Fruit fly (Drosophila melanogaster) whole organism, prepupa: ENCODE results near the gene Cpr30B.

Experiments used
- Blimp-1 ChIP-seq: fragments of 200-800 bp; sonication (Bioruptor generic); optimal IDR thresholded peaks from 3 replicates; lab custom pipeline; 2017; ENCODE audit warnings: missing biosample characterization, missing genetic modification characterization, mild to moderate bottlenecking, moderate library complexity, missing genetic modification reagents
- CG10631 ChIP-seq: fragments of 200-800 bp; sonication (Bioruptor generic); optimal IDR thresholded peaks from 2 replicates; lab custom pipeline; 2016; ENCODE audit warnings: missing biosample characterization, missing genetic modification characterization
- CG10669 ChIP-seq: fragments of 200-800 bp; sonication (Bioruptor generic); optimal IDR thresholded peaks from 3 replicates; lab custom pipeline; 2018; ENCODE audit warnings: missing biosample characterization, mild to moderate bottlenecking, missing genetic modification characterization, moderate library complexity
- CG11294 ChIP-seq: fragments of 200-800 bp; sonication (Bioruptor generic); IDR thresholded peaks from 2 replicates; pipeline ENCODE4 v1.3.6; 2022; ENCODE audit warnings: missing biosample characterization, missing genetic modification characterization
- CG11762 ChIP-seq: fragments of 200-800 bp; sonication (Bioruptor generic); optimal IDR thresholded peaks from 3 replicates; lab custom pipeline; 2016; ENCODE audit warnings: missing biosample characterization, missing genetic modification characterization; ENCODE audit not compliant: insufficient read depth
- CG1621 ChIP-seq: fragments of 200-800 bp; sonication (Bioruptor generic); optimal IDR thresholded peaks from 3 replicates; lab custom pipeline; 2018; ENCODE audit warnings: missing biosample characterization, mild to moderate bottlenecking, missing genetic modification characterization
- CG3032 ChIP-seq: fragments of 200-800 bp; optimal IDR thresholded peaks from 2 replicates; lab custom pipeline; 2019; ENCODE audit warnings: missing biosample characterization, mild to moderate bottlenecking, missing genetic modification characterization, moderate library complexity
- CG32006 ChIP-seq: fragments of 200-800 bp; sonication (Bioruptor generic); optimal IDR thresholded peaks from 3 replicates; lab custom pipeline; 2017; ENCODE audit warnings: missing biosample characterization, mild to moderate bottlenecking, missing genetic modification characterization
- CG34406 ChIP-seq: fragments of 200-800 bp; sonication (Bioruptor generic); optimal IDR thresholded peaks from 3 replicates; lab custom pipeline; 2016; ENCODE audit warnings: missing biosample characterization, missing genetic modification characterization
- CG3919 ChIP-seq: fragments of 200-800 bp; sonication (Bioruptor generic); optimal IDR thresholded peaks from 3 replicates; lab custom pipeline; 2016; ENCODE audit warnings: missing biosample characterization, missing genetic modification characterization
- CG6163 ChIP-seq: fragments of 200-800 bp; sonication (Bioruptor generic); IDR thresholded peaks from 3 replicates; pipeline ENCODE4 v1.3.6; 2022; ENCODE audit warnings: missing biosample characterization, missing genetic modification characterization
- CG6276 ChIP-seq: fragments of 200-800 bp; sonication (Bioruptor generic); optimal IDR thresholded peaks from 2 replicates; lab custom pipeline; 2017; ENCODE audit warnings: missing biosample characterization, mild to moderate bottlenecking, missing genetic modification characterization
- CG6792 ChIP-seq: fragments of 200-800 bp; sonication (Bioruptor generic); optimal IDR thresholded peaks from 3 replicates; lab custom pipeline; 2016; ENCODE audit warnings: missing biosample characterization, missing genetic modification characterization
- CG6808 ChIP-seq: fragments of 200-800 bp; sonication (Bioruptor generic); optimal IDR thresholded peaks from 3 replicates; lab custom pipeline; 2017; ENCODE audit warnings: missing biosample characterization, missing genetic modification characterization, mild to moderate bottlenecking, moderate library complexity, missing genetic modification reagents
- CG6854 ChIP-seq: fragments of 200-800 bp; sonication (Bioruptor generic); optimal IDR thresholded peaks from 2 replicates; lab custom pipeline; 2017; ENCODE audit warnings: missing biosample characterization, mild to moderate bottlenecking, missing genetic modification characterization
- CG7368 ChIP-seq: fragments of 200-800 bp; sonication (Bioruptor generic); optimal IDR thresholded peaks from 3 replicates; lab custom pipeline; 2016; ENCODE audit warnings: missing biosample characterization, missing genetic modification characterization
- CG8119 ChIP-seq: fragments of 200-800 bp; sonication (Bioruptor generic); IDR thresholded peaks from 3 replicates; pipeline ENCODE4 v1.3.6; 2022; ENCODE audit warnings: missing biosample characterization, missing genetic modification characterization
- CG9139 ChIP-seq: fragments of 200-800 bp; sonication (Bioruptor generic); optimal IDR thresholded peaks from 3 replicates; lab custom pipeline; 2017; ENCODE audit warnings: missing biosample characterization, mild to moderate bottlenecking, missing genetic modification characterization
- Eip78C ChIP-seq: fragments of 200-800 bp; sonication (Bioruptor generic); peaks from one replicate; lab custom pipeline; 2016; ENCODE audit warnings: missing biosample characterization, missing genetic modification characterization
- Eip93F ChIP-seq: fragments of 200-800 bp; sonication (Bioruptor generic); optimal IDR thresholded peaks from 2 replicates; lab custom pipeline; 2016; ENCODE audit warnings: missing biosample characterization, mild to moderate bottlenecking, missing genetic modification characterization
- Ets21C ChIP-seq: fragments of 200-800 bp; sonication (Bioruptor generic); optimal IDR thresholded peaks from 3 replicates; lab custom pipeline; 2016; ENCODE audit warnings: missing biosample characterization, missing genetic modification characterization
- Ets96B ChIP-seq: fragments of 200-800 bp; optimal IDR thresholded peaks from 2 replicates; lab custom pipeline; 2019; ENCODE audit warnings: missing biosample characterization, mild to moderate bottlenecking, missing genetic modification characterization, moderate library complexity
- Gug ChIP-seq: fragments of 200-800 bp; sonication (Bioruptor generic); IDR thresholded peaks from 2 replicates; pipeline ENCODE4 v1.3.6; 2022; ENCODE audit warnings: missing biosample characterization, missing genetic modification characterization
- Hr39 ChIP-seq: fragments of 200-800 bp; sonication (Bioruptor generic); optimal IDR thresholded peaks from 2 replicates; lab custom pipeline; 2016; ENCODE audit warnings: missing biosample characterization, missing genetic modification characterization
- Hr4 ChIP-seq: fragments of 200-800 bp; sonication (Bioruptor generic); optimal IDR thresholded peaks from 3 replicates; lab custom pipeline; 2016; ENCODE audit warnings: missing biosample characterization, missing genetic modification characterization
- Lpt ChIP-seq: fragments of 200-800 bp; sonication (Bioruptor generic); optimal IDR thresholded peaks from 3 replicates; lab custom pipeline; 2016; ENCODE audit warnings: missing biosample characterization, missing genetic modification characterization
- OdsH ChIP-seq: fragments of 200-800 bp; sonication (Bioruptor generic); optimal IDR thresholded peaks from 3 replicates; lab custom pipeline; 2016; ENCODE audit warnings: missing biosample characterization, missing genetic modification characterization
- Sox102F ChIP-seq: fragments of 200-800 bp; sonication (Bioruptor generic); optimal IDR thresholded peaks from 2 replicates; lab custom pipeline; 2016; ENCODE audit warnings: missing biosample characterization, mild to moderate bottlenecking, missing genetic modification characterization
- achi ChIP-seq: fragments of 200-800 bp; sonication (Bioruptor generic); optimal IDR thresholded peaks from 3 replicates; lab custom pipeline; 2016; ENCODE audit warnings: missing biosample characterization, missing genetic modification characterization
- acj6 ChIP-seq: fragments of 200-800 bp; sonication (Bioruptor generic); optimal IDR thresholded peaks from 3 replicates; lab custom pipeline; 2016; ENCODE audit warnings: missing biosample characterization, missing genetic modification characterization
- dsx ChIP-seq: fragments of 200-800 bp; optimal IDR thresholded peaks from 3 replicates; lab custom pipeline; 2019; ENCODE audit warnings: missing biosample characterization, mild to moderate bottlenecking, missing genetic modification characterization, moderate library complexity; ENCODE audit not compliant: poor library complexity, severe bottlenecking
- eg ChIP-seq: fragments of 200-800 bp; sonication (Bioruptor generic); IDR thresholded peaks from 3 replicates; pipeline ENCODE4 v1.3.6; 2022; ENCODE audit warnings: missing biosample characterization, missing genetic modification characterization
- esn ChIP-seq: fragments of 200-800 bp; sonication (Bioruptor generic); optimal IDR thresholded peaks from 2 replicates; lab custom pipeline; 2016; ENCODE audit warnings: missing biosample characterization, mild to moderate bottlenecking, missing genetic modification characterization, moderate library complexity
- fkh ChIP-seq: fragments of 200-800 bp; sonication (Bioruptor generic); optimal IDR thresholded peaks from 3 replicates; lab custom pipeline; 2017; ENCODE audit warnings: missing biosample characterization, mild to moderate bottlenecking, missing genetic modification characterization, moderate library complexity
- lz ChIP-seq: fragments of 200-800 bp; sonication (Bioruptor generic); optimal IDR thresholded peaks from 3 replicates; lab custom pipeline; 2016; ENCODE audit warnings: missing biosample characterization, missing genetic modification characterization
- net ChIP-seq: fragments of 200-800 bp; sonication (Bioruptor generic); optimal IDR thresholded peaks from 3 replicates; lab custom pipeline; 2016; ENCODE audit warnings: missing biosample characterization, missing genetic modification characterization
- pdm3 ChIP-seq: fragments of 200-800 bp; sonication (Bioruptor generic); optimal IDR thresholded peaks from 3 replicates; lab custom pipeline; 2016; ENCODE audit warnings: missing biosample characterization, missing genetic modification characterization
- salr ChIP-seq, 2 experiments: fragments of 200-800 bp; sonication (Bioruptor generic); optimal IDR thresholded peaks; 3 replicates each; lab custom pipeline; 2016 to 2018; ENCODE audit warnings: missing biosample characterization in 2 of 2, missing genetic modification characterization in 2 of 2, mild to moderate bottlenecking in 1 of 2
- spab ChIP-seq: fragments of 200-800 bp; sonication (Bioruptor generic); optimal IDR thresholded peaks from 2 replicates; lab custom pipeline; 2017; ENCODE audit warnings: missing biosample characterization, mild to moderate bottlenecking, missing genetic modification characterization, missing genetic modification reagents
- ss ChIP-seq, 2 experiments: fragments of 200-800 bp; sonication (Bioruptor generic); optimal IDR thresholded peaks; 2 replicates in 1 of 2; 3 replicates in 1 of 2; lab custom pipeline; 2017 to 2018; ENCODE audit warnings: mild to moderate bottlenecking in 2 of 2, missing biosample characterization in 2 of 2, missing genetic modification characterization in 2 of 2, moderate library complexity in 1 of 2
- topi ChIP-seq: fragments of 200-800 bp; sonication (Bioruptor generic); optimal IDR thresholded peaks from 3 replicates; lab custom pipeline; 2016; ENCODE audit warnings: missing biosample characterization, missing genetic modification characterization

The Cpr30B gene

DNA sequence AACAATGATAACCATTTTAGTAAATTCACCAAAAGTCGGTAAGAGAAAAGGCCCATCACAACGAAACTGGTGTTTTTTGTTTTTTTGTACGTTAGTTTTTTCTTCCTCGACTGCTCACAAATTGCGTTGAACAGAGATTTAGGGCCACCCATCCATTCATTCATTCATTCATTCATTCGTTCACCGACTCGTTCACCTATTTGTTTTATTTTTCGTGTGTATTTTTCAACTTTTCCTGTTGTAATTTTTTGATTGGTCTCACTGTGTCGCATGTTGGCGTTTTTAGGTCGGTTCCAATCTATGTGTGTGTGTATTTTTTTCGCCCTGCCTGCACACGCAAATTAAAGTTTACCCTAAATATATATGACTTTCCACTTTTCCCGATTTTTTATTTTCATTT lies 17.8 kb upstream of the Cpr30B start:
- TF ChIP-seq Hr4: no peak
- no peak for TF ChIP-seq CG3032 (tag; lab: Kevin White, UChicago)
- TF ChIP-seq topi: no peak
- peak; percentile 36 for TF ChIP-seq Eip78C (GFP tag; lab: Kevin White, UChicago)

DNA sequence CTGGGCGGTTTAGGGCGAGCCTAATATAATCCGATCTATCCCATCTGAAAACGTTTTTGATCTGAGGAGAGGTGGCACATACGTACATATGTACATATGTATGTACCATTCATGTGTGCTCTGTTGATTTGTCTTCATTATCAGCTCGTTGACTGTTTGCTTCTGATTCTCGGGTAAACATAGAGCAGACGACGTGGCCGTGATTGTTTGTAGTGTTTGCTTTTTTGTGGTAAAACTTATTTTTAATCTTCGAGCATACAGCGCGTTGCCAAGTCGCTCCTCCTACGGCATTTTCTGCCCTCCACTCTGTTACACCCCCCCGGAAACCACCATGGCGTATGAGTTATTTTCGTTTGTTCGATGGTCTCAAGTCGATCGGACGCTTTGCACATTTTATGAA lies 17.0 kb upstream of the Cpr30B start:
- TF ChIP-seq Sox102F (GFP tag; lab: Kevin White, UChicago): no peak
- peak; percentile 32 for TF ChIP-seq CG6276
- peak; percentile 19; the same call in 1 of the 2 replicates for TF ChIP-seq CG11294 (GFP tag; lab: Robert Waterston, UW)
- peak; percentile 48 to 71 for TF ChIP-seq ss (GFP tag; optimal IDR thresholded peaks at IDR 0.05; lab: Kevin White, UChicago)
- peak; percentile 65 for TF ChIP-seq CG6808 (GFP tag; lab: Kevin White, UChicago)
- TF ChIP-seq CG10631 (GFP tag; lab: Kevin White, UChicago): peak; percentile 26
- TF ChIP-seq CG10669 (GFP tag; lab: Kevin White, UChicago): peak; percentile 54
- 0 out of 3 replicates have a peak, but pooled peaks have one; percentile 29 for TF ChIP-seq eg (GFP tag; lab: Robert Waterston, UW)
- peak; percentile 23 for TF ChIP-seq achi (GFP tag; lab: Kevin White, UChicago)
- TF ChIP-seq esn (GFP tag; lab: Kevin White, UChicago): no peak
- TF ChIP-seq salr (GFP tag; optimal IDR thresholded peaks at IDR 0.05; lab: Kevin White, UChicago): peak; percentile 3 to 53
- no peak for TF ChIP-seq CG8119 (GFP tag; lab: Robert Waterston, UW)
- TF ChIP-seq fkh (GFP tag; lab: Kevin White, UChicago): peak; percentile 99
- peak; percentile 14 for TF ChIP-seq CG6792
- TF ChIP-seq CG6163 (GFP tag; lab: Robert Waterston, UW): peak; percentile 59; the same call in 2 of the 3 replicates
- peak; percentile 3 for TF ChIP-seq CG7368 (GFP tag; lab: Kevin White, UChicago)
- TF ChIP-seq dsx (GFP tag; lab: Kevin White, UChicago): peak; percentile 26
- peak; percentile 1 for TF ChIP-seq CG34406 (GFP tag; lab: Kevin White, UChicago)
- TF ChIP-seq OdsH (GFP tag; lab: Kevin White, UChicago): peak; percentile 17
- TF ChIP-seq spab (GFP tag; lab: Kevin White, UChicago): peak; percentile 54
- peak; percentile 22 for TF ChIP-seq CG32006 (GFP tag; lab: Kevin White, UChicago)
- no peak for TF ChIP-seq CG6854 (GFP tag; lab: Kevin White, UChicago)
- peak; percentile 56 for TF ChIP-seq CG1621 (tag; lab: Kevin White, UChicago)
- no peak for TF ChIP-seq Blimp-1
- TF ChIP-seq net (GFP tag; lab: Kevin White, UChicago): peak; percentile 47
- peak; percentile 17 for TF ChIP-seq CG11762 (GFP tag; lab: Kevin White, UChicago)
- TF ChIP-seq Hr39 (GFP tag; lab: Kevin White, UChicago): no peak
- peak; percentile 48 for TF ChIP-seq CG3919 (GFP tag; lab: Kevin White, UChicago)
- no peak for TF ChIP-seq lz (GFP tag; lab: Kevin White, UChicago)
- no peak for TF ChIP-seq Eip93F (GFP tag; lab: Kevin White, UChicago)
- no peak for TF ChIP-seq CG3032 (tag; lab: Kevin White, UChicago)
- peak; percentile 83 for TF ChIP-seq Eip78C (GFP tag; lab: Kevin White, UChicago)
- TF ChIP-seq acj6 (GFP tag; lab: Kevin White, UChicago): peak; percentile 13
- TF ChIP-seq CG9139: peak; percentile 72
- peak; percentile 1 for TF ChIP-seq pdm3 (GFP tag; lab: Kevin White, UChicago)
- peak; percentile 20 for TF ChIP-seq Lpt
- TF ChIP-seq Gug (GFP tag; lab: Robert Waterston, UW): 0 out of 2 replicates have a peak, but pooled peaks have one; percentile 21
- no peak for TF ChIP-seq Ets96B (tag; lab: Kevin White, UChicago)
- no peak for TF ChIP-seq Ets21C
